Worm (Caenorhabditis elegans) whole organism, L3 larva: ENCODE results near the gene ZK1307.4.

Source experiments
- ama-1 ChIP-seq: fragments of 150-350 bp; optimal IDR thresholded peaks from 2 replicates; lab custom pipeline; 2018
- daf-12 ChIP-seq: fragments of 150-350 bp; optimal IDR thresholded peaks from 2 replicates; lab custom pipeline; 2014; ENCODE audit warnings: missing biosample characterization, missing genetic modification reagents, missing genetic modification characterization
- nhr-76 ChIP-seq: fragments of 150-350 bp; sonication (generic microtip); optimal IDR thresholded peaks from 5 replicates; lab custom pipeline; 2014; ENCODE audit warnings: missing biosample characterization, missing genetic modification characterization
- tbx-2 ChIP-seq: sonication (generic microtip); optimal IDR thresholded peaks from 2 replicates; lab custom pipeline; 2016; ENCODE audit warnings: mild to moderate bottlenecking, missing genetic modification characterization, missing compliant biosample characterization
- unc-62 ChIP-seq: fragments of 150-350 bp; sonication (generic microtip); optimal IDR thresholded peaks from 4 replicates; lab custom pipeline; 2014; ENCODE audit warnings: missing biosample characterization, missing genetic modification reagents, missing genetic modification characterization

DNA sequence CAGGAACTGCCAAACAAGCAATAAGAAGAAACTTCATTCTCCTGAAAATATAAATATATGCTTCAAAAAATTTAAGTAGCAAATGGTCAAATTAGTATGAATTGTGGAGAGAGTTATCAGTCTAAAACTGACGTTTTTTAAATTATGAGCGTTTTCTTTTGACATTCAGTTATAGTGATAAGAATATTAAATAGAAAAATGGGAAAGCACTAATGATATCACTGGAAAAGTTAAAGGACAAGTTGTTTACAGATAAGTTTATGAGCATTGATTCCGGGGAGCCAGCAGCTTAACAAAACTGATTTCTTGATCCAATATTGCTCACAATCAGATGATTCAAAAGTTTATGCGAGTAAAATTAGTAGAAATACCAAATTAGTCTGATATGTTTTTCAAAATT lies 8.8 kb upstream of the ZK1307.4 start, which contains the start of gene ZK1320.3:
- TF ChIP-seq ama-1 (lab: Kevin White, UChicago) (no peak), tbx-2 (tag; lab: Kevin White, UChicago) (no peak), unc-62 (GFP tag; lab: Kevin White, UChicago) (no peak), daf-12 (no peak), nhr-76 (no peak)
